Fruit fly (Drosophila melanogaster) whole organism, prepupa: ENCODE results near the gene tutl.

Experiments
- CG6854 ChIP-seq: fragments of 200-800 bp; sonication (Bioruptor generic); optimal IDR thresholded peaks from 2 replicates; lab custom pipeline; 2017; ENCODE audit warnings: missing biosample characterization, mild to moderate bottlenecking, missing genetic modification characterization
- Ets21C ChIP-seq: fragments of 200-800 bp; sonication (Bioruptor generic); optimal IDR thresholded peaks from 3 replicates; lab custom pipeline; 2016; ENCODE audit warnings: missing biosample characterization, missing genetic modification characterization
- eg ChIP-seq: fragments of 200-800 bp; sonication (Bioruptor generic); IDR thresholded peaks from 3 replicates; pipeline ENCODE4 v1.3.6; 2022; ENCODE audit warnings: missing biosample characterization, missing genetic modification characterization

DNA sequence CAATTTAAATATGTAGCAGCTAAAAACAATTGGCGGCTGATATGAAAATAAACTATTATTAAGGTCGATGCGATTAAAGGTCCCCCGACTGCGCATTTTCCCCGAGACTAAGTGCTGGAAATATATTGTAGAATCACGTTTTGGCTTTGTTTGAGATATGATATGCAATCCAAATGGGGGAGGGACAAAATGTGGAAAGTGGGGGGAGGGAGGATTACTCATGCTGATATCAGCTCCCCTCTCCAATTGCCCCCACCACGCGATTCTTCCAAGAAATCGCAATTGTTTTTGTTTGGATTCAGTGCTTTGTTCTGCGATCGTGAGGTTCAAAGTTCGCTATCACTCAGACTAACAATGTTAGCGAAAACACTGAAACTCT, 49.6 kb downstream of the tutl start:
- TF ChIP-seq eg (GFP tag; lab: Robert Waterston, UW) (no peak), Ets21C (GFP tag; lab: Kevin White, UChicago) (no peak), CG6854 (no peak)
